Worm (Caenorhabditis elegans) whole organism, L4 larva: ENCODE data around the gene col-43.

Experiments used
- F26F4.8 ChIP-seq: fragments of 200-800 bp; sonication (Bioruptor generic); conservative IDR thresholded peaks from 2 replicates; pipeline ENCODE4 v1.3.6; 2022; ENCODE audit warnings: missing genetic modification characterization, missing compliant biosample characterization
- F44E2.7 ChIP-seq: fragments of 200-800 bp; sonication (Bioruptor generic); IDR thresholded peaks from 2 replicates; pipeline ENCODE4 v2.1.2; 2022; ENCODE audit warnings: missing genetic modification characterization, missing compliant biosample characterization
- R02D3.7 ChIP-seq: fragments of 150-350 bp; sonication (generic microtip); optimal IDR thresholded peaks from 3 replicates; lab custom pipeline; 2014; ENCODE audit warnings: missing biosample characterization, missing genetic modification characterization
- T26A8.4 ChIP-seq: fragments of 200-800 bp; sonication (Bioruptor generic); IDR thresholded peaks from 2 replicates; pipeline ENCODE4 v1.3.6; 2022; ENCODE audit warnings: missing genetic modification characterization, missing compliant biosample characterization
- ZK546.5 ChIP-seq, 2 experiments: sonication (generic microtip); optimal IDR thresholded peaks; 2 replicates each; lab custom pipeline; 2017; ENCODE audit warnings: missing biosample characterization in 2 of 2, missing genetic modification characterization in 2 of 2
- aha-1 ChIP-seq: fragments of 150-350 bp; peaks from one replicate; lab custom pipeline; 2014; ENCODE audit warnings: missing biosample characterization, missing genetic modification characterization
- aly-2 ChIP-seq: sonication (generic microtip); optimal IDR thresholded peaks from 2 replicates; lab custom pipeline; 2018; ENCODE audit warnings: missing biosample characterization, missing genetic modification characterization
- ceh-28 ChIP-seq: fragments of 150-350 bp; optimal IDR thresholded peaks from 2 replicates; lab custom pipeline; 2014; ENCODE audit warnings: missing biosample characterization, missing genetic modification reagents, missing genetic modification characterization
- daf-19 ChIP-seq: fragments of 200-800 bp; sonication (Bioruptor generic); conservative IDR thresholded peaks from 2 replicates; pipeline ENCODE4 v1.3.6; 2022; ENCODE audit warnings: missing genetic modification characterization, missing compliant biosample characterization
- dve-1 ChIP-seq: sonication (generic microtip); optimal IDR thresholded peaks from 2 replicates; lab custom pipeline; 2017; ENCODE audit warnings: antibody characterized with exemption, mild to moderate bottlenecking, missing genetic modification characterization, missing compliant biosample characterization; ENCODE audit not compliant: insufficient read depth
- egl-43 ChIP-seq: fragments of 200-800 bp; sonication (Bioruptor generic); IDR thresholded peaks from 2 replicates; pipeline ENCODE4 v1.3.6; 2022; ENCODE audit warnings: missing genetic modification reagents, missing genetic modification characterization, missing compliant biosample characterization
- fos-1 ChIP-seq: fragments of 150-350 bp; optimal IDR thresholded peaks from 2 replicates; lab custom pipeline; 2014; ENCODE audit warnings: missing biosample characterization, missing genetic modification characterization
- hif-1 ChIP-seq, 2 experiments: sonication (generic microtip); optimal IDR thresholded peaks; 2 replicates each; lab custom pipeline; 2016 to 2017; ENCODE audit warnings: missing compliant biosample characterization in 2 of 2, missing genetic modification characterization in 2 of 2, missing genetic modification reagents in 2 of 2, missing genotype in 2 of 2, mild to moderate bottlenecking in 1 of 2
- hlh-11 ChIP-seq: fragments of 200-800 bp; sonication (Bioruptor generic); optimal IDR thresholded peaks from 2 replicates; lab custom pipeline; 2018; ENCODE audit warnings: mild to moderate bottlenecking, missing genetic modification characterization, missing compliant biosample characterization
- jun-1 ChIP-seq: fragments of 150-350 bp; optimal IDR thresholded peaks from 2 replicates; lab custom pipeline; 2014; ENCODE audit warnings: missing biosample characterization, missing genetic modification reagents, missing genetic modification characterization
- lin-13 ChIP-seq: fragments of 150-350 bp; optimal IDR thresholded peaks from 2 replicates; lab custom pipeline; 2014; ENCODE audit warnings: missing biosample characterization, missing genetic modification reagents, missing genetic modification characterization
- lin-29 ChIP-seq: fragments of 200-800 bp; sonication (Bioruptor generic); IDR thresholded peaks from 2 replicates; pipeline ENCODE4 v1.3.6; 2022; ENCODE audit warnings: missing genetic modification reagents, missing genetic modification characterization, missing compliant biosample characterization
- lir-3 ChIP-seq: sonication (generic microtip); optimal IDR thresholded peaks from 2 replicates; lab custom pipeline; 2016; ENCODE audit warnings: mild to moderate bottlenecking, missing genetic modification characterization, missing compliant biosample characterization
- mdl-1 ChIP-seq, 2 experiments: fragments of 150-350 bp in 1 of 2; sonication (generic microtip) in 1 of 2; optimal IDR thresholded peaks; 2 replicates each; lab custom pipeline; 2014 to 2017; ENCODE audit warnings: missing biosample characterization in 2 of 2, missing genetic modification characterization in 2 of 2
- mep-1 ChIP-seq: fragments of 150-350 bp; sonication (generic microtip); optimal IDR thresholded peaks from 3 replicates; lab custom pipeline; 2014; ENCODE audit warnings: missing biosample characterization, missing genetic modification characterization
- mes-2 ChIP-seq: sonication (generic microtip); optimal IDR thresholded peaks from 2 replicates; lab custom pipeline; 2016; ENCODE audit warnings: missing genotype, mild to moderate bottlenecking, missing genetic modification characterization, missing compliant biosample characterization; ENCODE audit not compliant: poor library complexity, severe bottlenecking
- nhr-102 ChIP-seq: sonication (generic microtip); optimal IDR thresholded peaks from 2 replicates; lab custom pipeline; 2016; ENCODE audit warnings: mild to moderate bottlenecking, missing genetic modification characterization, moderate library complexity, missing compliant biosample characterization
- nhr-11 ChIP-seq: fragments of 150-350 bp; optimal IDR thresholded peaks from 2 replicates; lab custom pipeline; 2014; ENCODE audit warnings: missing biosample characterization, missing genetic modification characterization
- nhr-111 ChIP-seq: fragments of 200-800 bp; sonication (Bioruptor generic); optimal IDR thresholded peaks from 2 replicates; lab custom pipeline; 2018; ENCODE audit warnings: mild to moderate bottlenecking, missing genetic modification characterization, missing compliant biosample characterization
- nhr-28 ChIP-seq: fragments of 150-350 bp; optimal IDR thresholded peaks from 2 replicates; lab custom pipeline; 2014; ENCODE audit warnings: missing biosample characterization, missing genetic modification characterization
- nhr-42 ChIP-seq: fragments of 200-800 bp; sonication (Bioruptor generic); IDR thresholded peaks from 2 replicates; pipeline ENCODE4 v1.3.6; 2022; ENCODE audit warnings: missing genetic modification characterization, missing compliant biosample characterization
- pha-4 ChIP-seq, 2 experiments: fragments of 150-350 bp in 1 of 2; fragments of 200-800 bp in 1 of 2; sonication (Bioruptor generic) in 1 of 2; IDR thresholded peaks in 1 of 2; optimal IDR thresholded peaks in 1 of 2; 2 replicates each; pipeline versions ENCODE4 v1.3.6 to Lab custom; 2014 to 2022; ENCODE audit warnings: missing genetic modification characterization in 2 of 2, missing genetic modification reagents in 2 of 2, missing biosample characterization in 1 of 2, missing compliant biosample characterization in 1 of 2
- pqm-1 ChIP-seq: sonication (generic microtip); optimal IDR thresholded peaks from 2 replicates; lab custom pipeline; 2017; ENCODE audit warnings: missing biosample characterization, missing genetic modification characterization
- set-16 ChIP-seq: fragments of 200-800 bp; sonication (Bioruptor generic); IDR thresholded peaks from 2 replicates; pipeline ENCODE4 v1.3.6; 2022; ENCODE audit warnings: missing genetic modification reagents, missing genetic modification characterization, missing compliant biosample characterization
- spr-3 ChIP-seq: fragments of 200-800 bp; sonication (Bioruptor generic); optimal IDR thresholded peaks from 2 replicates; lab custom pipeline; 2018; ENCODE audit warnings: mild to moderate bottlenecking, missing genetic modification characterization, missing compliant biosample characterization
- unc-130 ChIP-seq: sonication (generic microtip); optimal IDR thresholded peaks from 2 replicates; lab custom pipeline; 2016; ENCODE audit warnings: missing genetic modification reagents, missing genetic modification characterization, missing compliant biosample characterization
- unc-39 ChIP-seq: sonication (generic microtip); optimal IDR thresholded peaks from 2 replicates; lab custom pipeline; 2017; ENCODE audit warnings: missing biosample characterization, missing genetic modification characterization
- zip-11 ChIP-seq: fragments of 200-800 bp; sonication (Bioruptor generic); IDR thresholded peaks from 2 replicates; pipeline ENCODE4 v1.3.6; 2022; ENCODE audit warnings: missing genetic modification characterization, missing compliant biosample characterization
- zip-2 ChIP-seq: fragments of 150-350 bp; optimal IDR thresholded peaks from 2 replicates; lab custom pipeline; 2014; ENCODE audit warnings: missing biosample characterization, missing genetic modification characterization

The col-43 gene

DNA sequence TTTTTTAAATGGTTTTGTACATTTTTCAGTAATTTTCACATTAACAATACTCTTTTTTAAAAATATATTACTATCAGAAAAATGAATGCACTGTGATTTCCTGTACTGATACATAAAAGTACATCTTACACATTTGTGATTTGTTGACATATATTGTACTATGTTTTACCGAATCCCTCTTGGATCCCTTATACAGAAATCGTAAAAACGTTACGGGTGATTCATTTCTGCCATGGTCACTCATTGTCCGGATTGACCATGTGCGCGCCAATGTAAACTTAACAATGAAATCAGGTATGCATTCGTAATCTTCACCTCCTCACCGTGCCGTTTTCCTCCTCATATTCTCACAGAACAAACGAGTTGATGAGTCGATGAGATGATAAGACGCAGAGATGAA is 3.4 kb upstream of the col-43 start, which contains the start of gene ZC513.2:
TSS of gene ZC513.2 (plus strand) at position 301 of the 400 bp plus-strand sequence.
- TF ChIP-seq mep-1 (tag; lab: Kevin White, UChicago): no peak
- TF ChIP-seq F44E2.7 (GFP tag; lab: Robert Waterston, UW): no peak
- TF ChIP-seq pqm-1: no peak
- TF ChIP-seq aha-1 (tag; lab: Kevin White, UChicago): peak; percentile 28
- peak; percentile 11 for TF ChIP-seq jun-1
- TF ChIP-seq egl-43 (GFP tag; lab: Robert Waterston, UW): no peak
- no peak for TF ChIP-seq zip-11 (GFP tag; lab: Robert Waterston, UW)

DNA sequence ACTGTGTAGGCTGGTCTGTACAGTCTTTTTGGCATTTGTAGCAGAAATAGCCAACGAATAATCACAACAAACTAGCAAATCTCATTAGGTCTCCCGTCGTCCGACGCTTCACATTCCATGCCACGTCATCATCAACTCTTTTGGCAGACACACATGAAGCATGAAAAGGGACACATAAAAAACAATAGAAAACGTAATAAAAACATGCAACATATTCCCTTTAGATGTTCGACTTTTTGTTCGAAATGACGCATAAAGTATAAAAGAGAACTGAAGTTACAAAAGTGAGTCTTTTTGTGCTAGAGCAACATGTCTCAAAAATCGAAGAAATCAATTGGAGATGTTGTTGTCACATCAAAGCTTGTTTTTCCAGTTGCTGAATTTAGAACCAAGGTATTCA is 1.1 kb upstream of the col-43 start, which contains the start of gene sth-1:
TSS of gene sth-1 (plus strand) at position 301 of the 400 bp plus-strand sequence.
- TF ChIP-seq nhr-11 (tag; lab: Kevin White, UChicago) (no peak), dve-1 (tag; lab: Kevin White, UChicago) (peak; percentile 42)

DNA sequence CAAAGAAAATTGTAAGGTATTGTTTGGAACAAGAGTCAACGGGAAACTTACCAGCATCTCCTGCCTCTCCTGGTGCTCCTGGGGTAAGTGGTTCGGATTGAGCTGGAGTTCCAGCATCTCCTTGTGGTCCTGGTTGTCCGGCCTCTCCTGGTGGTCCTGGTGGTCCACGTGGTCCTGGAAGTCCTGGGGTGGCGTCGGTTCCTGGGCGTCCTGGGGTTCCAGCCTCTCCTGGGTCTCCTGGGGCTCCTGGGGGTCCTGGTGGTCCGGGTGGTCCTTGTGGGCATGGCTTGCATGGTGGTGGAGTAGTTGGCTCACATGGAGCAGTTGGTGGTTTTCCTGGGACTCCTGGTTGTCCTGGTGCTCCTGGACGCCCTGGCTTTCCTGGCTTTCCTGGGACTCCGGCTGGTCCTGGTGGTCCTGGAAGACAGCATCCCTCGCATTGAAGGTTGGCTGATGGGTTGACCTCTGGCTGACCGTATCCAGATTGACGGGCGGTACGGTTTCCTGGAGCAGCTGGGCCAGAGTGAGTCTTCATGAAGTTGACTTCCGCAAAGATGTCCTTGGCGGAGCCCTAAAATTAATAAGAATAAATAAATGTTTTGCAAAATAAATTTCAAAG is 543 bp downstream of the col-43 start:
- TF ChIP-seq zip-2: no peak
- no peak for TF ChIP-seq nhr-42 (GFP tag; lab: Robert Waterston, UW)
- TF ChIP-seq egl-43 (GFP tag; lab: Robert Waterston, UW): no peak
- no peak for TF ChIP-seq aly-2 (tag; lab: Kevin White, UChicago)
- no peak for TF ChIP-seq lin-29
- no peak for TF ChIP-seq ceh-28 (tag; lab: Kevin White, UChicago)
- TF ChIP-seq mep-1 (tag; lab: Kevin White, UChicago): no peak
- no peak for TF ChIP-seq R02D3.7 (tag; lab: Kevin White, UChicago)
- TF ChIP-seq set-16: peak; percentile 96
- no peak for TF ChIP-seq nhr-102 (tag; lab: Kevin White, UChicago)
- TF ChIP-seq T26A8.4 (GFP tag; lab: Robert Waterston, UW): no peak
- TF ChIP-seq spr-3 (GFP tag; lab: Kevin White, UChicago): no peak
- TF ChIP-seq nhr-111 (GFP tag; lab: Kevin White, UChicago): no peak
- TF ChIP-seq fos-1 (tag; lab: Kevin White, UChicago): no peak
- TF ChIP-seq lir-3 (tag; lab: Kevin White, UChicago): no peak
- no peak for TF ChIP-seq F26F4.8 (GFP tag; lab: Robert Waterston, UW)
- TF ChIP-seq daf-19 (GFP tag; lab: Robert Waterston, UW): no peak
- peak; percentile 30 for TF ChIP-seq aha-1 (tag; lab: Kevin White, UChicago)

DNA sequence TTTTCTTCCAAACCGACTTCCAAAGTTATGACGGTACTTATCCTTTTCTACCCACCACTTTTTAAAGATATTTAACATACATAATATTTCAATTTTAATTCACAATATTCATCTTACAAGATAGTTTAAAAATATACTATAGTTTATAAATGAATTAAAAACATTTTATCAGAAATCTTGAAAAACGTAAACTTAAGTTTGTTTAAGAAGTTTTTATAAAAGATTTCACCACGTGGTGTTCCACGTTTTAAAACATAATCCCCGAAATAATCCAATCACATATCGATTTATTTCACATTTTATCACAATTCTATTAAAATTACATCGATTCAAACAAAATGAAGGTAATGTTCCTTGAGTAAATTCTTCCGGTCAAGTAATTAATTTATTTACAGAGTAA is 4.0 kb downstream of the col-43 start, which contains the start of gene ZC513.3:
TSS of gene ZC513.3 (plus strand) at position 301 of the 400 bp plus-strand sequence.
- no peak for TF ChIP-seq pqm-1
- TF ChIP-seq hif-1 (tag; optimal IDR thresholded peaks at IDR 0.05; lab: Kevin White, UChicago): no peak
- TF ChIP-seq unc-39 (tag; lab: Kevin White, UChicago): no peak
- no peak for TF ChIP-seq egl-43 (GFP tag; lab: Robert Waterston, UW)
- TF ChIP-seq lin-13 (GFP tag; lab: Kevin White, UChicago): no peak

DNA sequence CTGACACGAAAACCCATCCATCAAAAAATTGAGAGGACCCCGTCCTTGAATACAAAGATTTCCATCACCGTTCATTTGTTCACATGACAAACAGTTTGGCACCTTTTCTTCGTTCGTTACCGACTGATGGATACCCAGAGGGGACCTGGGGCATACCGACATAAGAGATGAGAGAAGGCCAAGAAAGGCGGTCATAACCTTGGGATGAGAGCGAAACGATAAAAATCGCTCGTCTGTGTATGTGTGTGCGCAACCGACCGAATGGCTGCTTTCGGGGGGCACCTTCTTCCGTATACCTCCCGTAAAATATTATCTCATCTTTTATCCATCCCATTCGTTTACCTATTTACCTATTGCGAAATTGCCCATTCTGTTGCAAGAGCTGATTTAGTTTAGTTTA is 5.8 kb downstream of the col-43 start:
- TF ChIP-seq unc-130 (GFP tag; lab: Kevin White, UChicago) (no peak), lin-29 (no peak), R02D3.7 (tag; lab: Kevin White, UChicago) (no peak), nhr-28 (tag; lab: Kevin White, UChicago) (peak; percentile 16), pha-4 (GFP tag; IDR thresholded peaks at IDR 0.05; lab: Robert Waterston, UW) (no peak), pha-4 (tag; optimal IDR thresholded peaks at IDR 0.05; lab: Kevin White, UChicago) (no peak), mes-2 (tag; lab: Kevin White, UChicago) (peak; percentile 3), hlh-11 (peak; percentile 5), mdl-1 (tag; optimal IDR thresholded peaks at IDR 0.05; lab: Kevin White, UChicago) (no peak), ZK546.5 (tag; optimal IDR thresholded peaks at IDR 0.05; lab: Kevin White, UChicago) (no peak)
